Fruit fly (Drosophila melanogaster) whole organism, pupa: ENCODE measurements around the gene Fas3.

Source experiments
- CG14655 ChIP-seq: fragments of 200-800 bp; sonication (Bioruptor generic); optimal IDR thresholded peaks from 3 replicates; lab custom pipeline; 2017; ENCODE audit warnings: mild to moderate bottlenecking, missing biosample characterization, missing genetic modification reagents, missing genetic modification characterization
- CG15710 ChIP-seq: fragments of 200-800 bp; sonication (Bioruptor generic); optimal IDR thresholded peaks from 2 replicates; lab custom pipeline; 2018; ENCODE audit warnings: missing biosample characterization, mild to moderate bottlenecking, missing genetic modification characterization, moderate library complexity
- CG4496 ChIP-seq: fragments of 200-800 bp; sonication (Bioruptor generic); IDR thresholded peaks from 3 replicates; pipeline ENCODE4 v1.3.6; 2022; ENCODE audit warnings: missing biosample characterization, missing genetic modification characterization
- CG8159 ChIP-seq: fragments of 200-800 bp; sonication (Bioruptor generic); optimal IDR thresholded peaks from 3 replicates; lab custom pipeline; 2018; ENCODE audit warnings: missing biosample characterization, mild to moderate bottlenecking, missing genetic modification characterization, moderate library complexity
- D1 ChIP-seq: fragments of 200-800 bp; sonication (Bioruptor generic); optimal IDR thresholded peaks from 2 replicates; lab custom pipeline; 2018; ENCODE audit warnings: missing biosample characterization, mild to moderate bottlenecking, missing genetic modification characterization, moderate library complexity
- Ets98B ChIP-seq: fragments of 200-800 bp; sonication (Bioruptor generic); IDR thresholded peaks from 2 replicates; pipeline ENCODE4 v1.3.6; 2022; ENCODE audit warnings: missing biosample characterization, missing genetic modification characterization
- Pif1A ChIP-seq: fragments of 200-800 bp; sonication (Bioruptor generic); optimal IDR thresholded peaks from 3 replicates; lab custom pipeline; 2016; ENCODE audit warnings: missing biosample characterization, missing genetic modification characterization
- Snoo ChIP-seq: fragments of 200-800 bp; sonication (Bioruptor generic); optimal IDR thresholded peaks from 3 replicates; lab custom pipeline; 2017; ENCODE audit warnings: missing biosample characterization, mild to moderate bottlenecking, missing genetic modification characterization, inconsistent platforms
- fd96Ca ChIP-seq: fragments of 200-800 bp; sonication (Bioruptor generic); IDR thresholded peaks from 3 replicates; pipeline ENCODE4 v1.3.6; 2022; ENCODE audit warnings: missing biosample characterization, missing genetic modification characterization
- gl ChIP-seq: fragments of 200-800 bp; sonication (Bioruptor generic); optimal IDR thresholded peaks from 2 replicates; lab custom pipeline; 2018; ENCODE audit warnings: missing biosample characterization, mild to moderate bottlenecking, missing genetic modification characterization
- rn ChIP-seq: fragments of 200-800 bp; sonication (Bioruptor generic); IDR thresholded peaks from 2 replicates; pipeline ENCODE4 v1.3.6; 2022; ENCODE audit warnings: missing biosample characterization, missing genetic modification characterization

dm6 chr2L:18369582-18369981 lies 49.7 kb downstream of the Fas3 start:
- TF ChIP-seq CG14655 (GFP tag; lab: Kevin White, UChicago), result no peak
- no peak for TF ChIP-seq Ets98B (GFP tag; lab: Robert Waterston, UW)
- no peak for TF ChIP-seq Snoo (tag; lab: Kevin White, UChicago)
- no peak for TF ChIP-seq CG4496
- no peak for TF ChIP-seq D1 (tag; lab: Kevin White, UChicago)
- no peak for TF ChIP-seq gl (tag; lab: Kevin White, UChicago)
- no peak for TF ChIP-seq CG8159
- no peak for TF ChIP-seq rn (GFP tag; lab: Robert Waterston, UW)
- no peak for TF ChIP-seq fd96Ca (GFP tag; lab: Robert Waterston, UW)
- TF ChIP-seq Pif1A (GFP tag; lab: Kevin White, UChicago), result no peak
- TF ChIP-seq CG15710, result no peak
